Fruit fly (Drosophila melanogaster) whole organism, wandering third instar larva: Measurements from ENCODE around the gene Dsor1.

Source experiments
- CG32264 ChIP-seq: fragments of 200-800 bp; sonication (Bioruptor generic); optimal IDR thresholded peaks from 2 replicates; lab custom pipeline; 2016; ENCODE audit warnings: missing biosample characterization, missing genetic modification characterization
- Hnf4 ChIP-seq: fragments of 200-800 bp; sonication (Bioruptor generic); optimal IDR thresholded peaks from 2 replicates; lab custom pipeline; 2016; ENCODE audit warnings: missing biosample characterization, mild to moderate bottlenecking, missing genetic modification characterization
- lola ChIP-seq: fragments of >200 bp; optimal IDR thresholded peaks from 2 replicates; lab custom pipeline; 2017; ENCODE audit warnings: missing biosample characterization, missing genetic modification characterization

dm6 chrX:9267598-9267997, 20.5 kb downstream of the Dsor1 start, which contains the start of gene Erk7:
- TF ChIP-seq lola (GFP tag; lab: Kevin White, UChicago) (no peak), CG32264 (GFP tag; lab: Kevin White, UChicago) (no peak), Hnf4 (GFP tag; lab: Kevin White, UChicago) (no peak)
